Fruit fly (Drosophila melanogaster) whole organism, larva: ENCODE measurements around the gene CG16853.

Experiments
- noc ChIP-seq: fragments of 200-800 bp; sonication (Bioruptor generic); optimal IDR thresholded peaks from 3 replicates; lab custom pipeline; 2019; ENCODE audit warnings: missing biosample characterization, mild to moderate bottlenecking, missing genetic modification characterization, moderate library complexity

Gene CG16853

DNA sequence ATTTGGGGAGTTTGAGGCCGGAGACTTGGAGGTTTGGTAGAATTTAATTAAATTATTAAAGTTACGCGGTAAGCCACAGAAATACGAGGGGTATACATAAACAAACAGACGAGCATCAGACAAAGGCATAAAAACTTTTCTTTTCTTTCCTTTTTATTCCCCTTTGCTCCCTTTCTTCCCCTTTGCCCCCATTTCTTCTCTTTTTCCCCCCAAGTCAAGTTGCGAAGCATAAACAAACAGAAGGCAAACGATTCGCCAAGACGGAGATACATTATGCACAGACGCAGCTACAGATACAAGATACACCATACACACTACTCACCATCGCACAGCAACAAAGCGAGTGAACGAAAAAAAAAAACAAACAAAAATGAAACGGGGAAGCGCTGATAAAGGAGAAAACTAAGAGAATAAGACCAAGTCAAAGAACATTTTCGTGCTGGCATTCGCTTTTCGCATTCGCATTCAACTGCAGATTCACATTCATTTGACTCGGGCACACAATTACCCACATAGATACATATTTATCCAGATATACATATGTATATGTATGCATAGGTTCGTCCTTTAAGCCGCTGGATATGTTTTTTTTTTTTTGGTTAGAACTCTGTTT is 12.6 kb downstream of the CG16853 start:
- TF ChIP-seq noc (tag; lab: Kevin White, UChicago): no peak

- no peak for TF ChIP-seq noc (tag; lab: Kevin White, UChicago)
Measured at dm6 chr2L:13555397-13555796, 13.3 kb downstream of the CG16853 start.

- TF ChIP-seq noc (tag; lab: Kevin White, UChicago): no peak
Measured at dm6 chr2L:13568938-13569337, 26.9 kb downstream of the CG16853 start.

dm6 chr2L:13570016-13570415 is 27.9 kb downstream of the CG16853 start:
- TF ChIP-seq noc (tag; lab: Kevin White, UChicago): no peak

dm6 chr2L:13570982-13571426 is 28.9 kb downstream of the CG16853 start:
- TF ChIP-seq noc (tag; lab: Kevin White, UChicago): no peak

DNA sequence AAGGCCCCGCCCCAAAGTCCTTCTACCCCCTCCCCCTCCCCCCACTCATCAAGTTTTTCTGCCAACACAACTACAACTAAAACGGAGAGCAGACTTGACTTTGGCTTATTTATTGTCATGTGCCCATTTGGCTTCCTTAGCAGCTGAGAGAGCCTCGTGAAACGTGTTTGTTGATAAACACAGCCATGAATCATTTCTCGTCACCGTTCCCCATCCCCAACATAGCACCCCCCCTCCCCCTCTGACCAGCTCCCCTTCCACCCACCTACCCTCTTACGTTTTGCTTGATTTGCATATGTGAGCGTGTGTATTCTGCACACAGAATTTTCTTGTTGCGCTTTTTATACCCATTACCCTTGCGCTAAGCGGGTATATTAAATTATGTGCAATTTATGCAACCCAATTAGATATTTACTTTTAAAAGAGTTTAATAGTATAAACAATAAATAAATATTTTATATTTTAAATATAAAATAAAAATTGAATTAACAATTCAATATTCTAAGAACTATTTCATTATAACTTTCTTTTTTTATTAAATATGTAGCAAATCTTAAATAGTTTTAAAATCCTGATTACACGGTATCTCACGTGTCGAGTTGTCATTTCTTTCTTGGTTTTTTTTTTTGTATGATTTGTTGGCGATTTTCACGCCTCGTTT is 29.9 kb downstream of the CG16853 start:
- TF ChIP-seq noc (tag; lab: Kevin White, UChicago): no peak

dm6 chr2L:13586655-13587054 is 44.6 kb downstream of the CG16853 start:
- TF ChIP-seq noc (tag; lab: Kevin White, UChicago): no peak

DNA sequence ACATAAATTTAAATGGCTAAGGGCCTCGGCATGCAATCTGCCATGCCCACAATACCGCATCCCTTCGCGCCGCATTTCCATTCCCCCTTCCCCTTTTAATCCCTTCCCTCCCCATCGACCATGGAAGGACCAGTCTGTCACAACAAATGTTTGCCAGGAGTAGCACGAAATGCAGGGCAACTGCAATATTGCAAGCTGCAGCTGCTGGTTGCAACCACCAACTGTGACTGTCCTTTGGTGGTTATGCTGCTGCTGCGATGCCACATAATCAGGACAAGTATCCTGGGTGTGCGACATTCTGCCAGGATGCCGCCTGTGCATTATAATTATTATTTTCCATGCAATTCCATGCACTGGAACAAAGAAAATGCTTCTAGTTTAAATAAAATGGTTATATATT is 49.3 kb downstream of the CG16853 start:
- TF ChIP-seq noc (tag; lab: Kevin White, UChicago): no peak
